3 worm cellular contexts compared by ENCODE assay signal in the genomic region with DNA sequence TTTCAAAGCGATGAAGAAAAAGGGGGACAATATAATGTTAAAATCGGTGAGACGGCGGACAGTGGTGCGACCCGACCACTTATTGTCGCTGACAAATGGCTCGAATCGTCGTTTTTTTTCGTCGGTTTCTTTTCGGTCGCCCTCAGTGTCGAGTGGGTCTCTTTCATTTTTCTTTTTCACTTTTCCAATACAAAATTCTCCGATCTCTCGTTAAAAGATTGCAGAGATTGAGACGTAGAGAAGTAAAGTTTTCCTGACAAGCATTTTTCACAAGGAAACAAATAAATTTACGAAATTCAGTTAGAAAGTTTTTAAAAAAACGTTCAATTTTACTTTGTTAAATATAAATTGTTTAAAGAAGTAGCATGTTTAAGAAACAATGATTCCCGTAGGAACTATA.
TF ChIP-seq lines count a peak whose summit lies in the region.

No protein-coding gene starts in this region.

TF ChIP-seq in whole organism, L1 larva, 84 proteins besides CTCF, POLR2A, EP300 and RAD21:
- peak; percentile 59 for TF ChIP-seq nhr-85 (tag; lab: Kevin White, UChicago)
- TF ChIP-seq lsy-2 (tag; optimal IDR thresholded peaks at IDR 0.05; lab: Kevin White, UChicago): no peak
- TF ChIP-seq swsn-7 (tag; optimal IDR thresholded peaks at IDR 0.05; lab: Kevin White, UChicago): no peak
- no peak for TF ChIP-seq nhr-28 (tag; optimal IDR thresholded peaks at IDR 0.05; lab: Kevin White, UChicago)
- TF ChIP-seq unc-30 (tag; optimal IDR thresholded peaks at IDR 0.05; lab: Kevin White, UChicago): no peak
- no peak for TF ChIP-seq skn-1 (tag; optimal IDR thresholded peaks at IDR 0.05; lab: Kevin White, UChicago)
- TF ChIP-seq nhr-237 (tag; optimal IDR thresholded peaks at IDR 0.05; lab: Kevin White, UChicago): no peak
- TF ChIP-seq xbp-1 (tag; optimal IDR thresholded peaks at IDR 0.05; lab: Kevin White, UChicago): no peak
- no peak for TF ChIP-seq efl-1 (optimal IDR thresholded peaks at IDR 0.05; lab: Kevin White, UChicago)
- peak in 1 of 2 experiments; percentile 0 for TF ChIP-seq efl-1 (GFP tag; optimal IDR thresholded peaks at IDR 0.05 in 1 of 2; lab: Kevin White, UChicago)
- peak; percentile 38 for TF ChIP-seq rnt-1 (tag; optimal IDR thresholded peaks at IDR 0.05; lab: Kevin White, UChicago)
- TF ChIP-seq blmp-1 (tag; optimal IDR thresholded peaks at IDR 0.05; lab: Kevin White, UChicago): peak; percentile 68

TF ChIP-seq in whole organism, L3 larva, 47 proteins besides CTCF, POLR2A, EP300 and RAD21:
- TF ChIP-seq nhr-237 (tag; optimal IDR thresholded peaks at IDR 0.05; lab: Kevin White, UChicago) (no peak), pqm-1 (tag; optimal IDR thresholded peaks at IDR 0.05; lab: Kevin White, UChicago) (no peak), lin-39 (tag; optimal IDR thresholded peaks at IDR 0.05; lab: Kevin White, UChicago) (peak; percentile 27)

TF ChIP-seq in whole organism, young adult, 124 proteins besides CTCF, POLR2A, EP300 and RAD21:
- TF ChIP-seq let-607 (tag; optimal IDR thresholded peaks at IDR 0.05; lab: Kevin White, UChicago) (no peak), cebp-1 (GFP tag; IDR thresholded peaks at IDR 0.05; lab: Robert Waterston, UW) (no peak), cebp-1 (tag; optimal IDR thresholded peaks at IDR 0.05; lab: Kevin White, UChicago) (peak; percentile 22), nhr-80 (tag; optimal IDR thresholded peaks at IDR 0.05; lab: Kevin White, UChicago) (peak; percentile 12), snpc-4 (GFP tag; optimal IDR thresholded peaks at IDR 0.05; lab: Kevin White, UChicago) (no peak), snpc-4 (tag; optimal IDR thresholded peaks at IDR 0.05; lab: Kevin White, UChicago) (peak in 1 of 4 experiments; percentile 25)
TF ChIP-seq in whole organism, young adult: peak in this region for 3.
